Worm (Caenorhabditis elegans) whole organism, L3 larva: Measurements from ENCODE around the gene Y73B6BL.22.
A peak's percentile ranks its signal among the peaks of the same experiment; 100 is the strongest.

Experiments used
- R02D3.7 ChIP-seq: fragments of 150-350 bp; optimal IDR thresholded peaks from 2 replicates; lab custom pipeline; 2014; ENCODE audit warnings: missing biosample characterization, missing genetic modification characterization
- ceh-16 ChIP-seq: sonication (generic microtip); optimal IDR thresholded peaks from 2 replicates; lab custom pipeline; 2017; ENCODE audit warnings: missing biosample characterization, missing genetic modification characterization
- ceh-28 ChIP-seq: fragments of 150-350 bp; optimal IDR thresholded peaks from 2 replicates; lab custom pipeline; 2014; ENCODE audit warnings: missing biosample characterization, missing genetic modification reagents, missing genetic modification characterization
- ceh-82 ChIP-seq: fragments of 150-350 bp; optimal IDR thresholded peaks from 2 replicates; lab custom pipeline; 2014; ENCODE audit warnings: missing biosample characterization, missing genetic modification characterization
- ceh-9 ChIP-seq: sonication (generic microtip); optimal IDR thresholded peaks from 2 replicates; lab custom pipeline; 2018; ENCODE audit warnings: missing biosample characterization, missing genetic modification characterization
- egl-5 ChIP-seq: fragments of 150-350 bp; optimal IDR thresholded peaks from 2 replicates; lab custom pipeline; 2017; ENCODE audit warnings: missing biosample characterization, missing genetic modification reagents, missing genetic modification characterization, inconsistent platforms
- elt-2 ChIP-seq: sonication (generic microtip); optimal IDR thresholded peaks from 2 replicates; lab custom pipeline; 2016; ENCODE audit warnings: missing genetic modification reagents, mild to moderate bottlenecking, missing genetic modification characterization, missing compliant biosample characterization
- elt-3 ChIP-seq, 3 experiments: fragments of 150-350 bp in 1 of 3; sonication (generic microtip) in 2 of 3; optimal IDR thresholded peaks; 2 replicates in 2 of 3; 4 replicates in 1 of 3; lab custom pipeline; 2014 to 2017; ENCODE audit warnings: missing biosample characterization in 3 of 3, missing genetic modification characterization in 3 of 3
- eor-1 ChIP-seq, 2 experiments: fragments of 150-350 bp; optimal IDR thresholded peaks; 2 replicates each; lab custom pipeline; 2014 to 2018; ENCODE audit warnings: missing biosample characterization in 2 of 2, missing genetic modification characterization in 2 of 2
- fkh-2 ChIP-seq: fragments of 150-350 bp; optimal IDR thresholded peaks from 2 replicates; lab custom pipeline; 2014; ENCODE audit warnings: missing biosample characterization, missing genetic modification reagents, missing genetic modification characterization
- fos-1 ChIP-seq: fragments of 150-350 bp; optimal IDR thresholded peaks from 2 replicates; lab custom pipeline; 2014; ENCODE audit warnings: missing biosample characterization, missing genetic modification characterization
- hmg-11 ChIP-seq: sonication (generic microtip); optimal IDR thresholded peaks from 2 replicates; lab custom pipeline; 2016; ENCODE audit warnings: missing genetic modification characterization, missing compliant biosample characterization
- jun-1 ChIP-seq: fragments of 150-350 bp; optimal IDR thresholded peaks from 2 replicates; lab custom pipeline; 2014; ENCODE audit warnings: missing biosample characterization, missing genetic modification reagents, missing genetic modification characterization
- lin-15B ChIP-seq: fragments of 150-350 bp; optimal IDR thresholded peaks from 2 replicates; lab custom pipeline; 2014; ENCODE audit warnings: missing biosample characterization, missing genetic modification characterization
- lin-39 ChIP-seq: fragments of 150-350 bp; optimal IDR thresholded peaks from 2 replicates; lab custom pipeline; 2018; ENCODE audit warnings: missing biosample characterization, missing genetic modification reagents, missing genetic modification characterization
- lsy-12 ChIP-seq: sonication (generic microtip); optimal IDR thresholded peaks from 2 replicates; lab custom pipeline; 2016; ENCODE audit warnings: mild to moderate bottlenecking, missing genetic modification characterization, missing compliant biosample characterization
- mdl-1 ChIP-seq: fragments of 150-350 bp; optimal IDR thresholded peaks from 2 replicates; lab custom pipeline; 2014; ENCODE audit warnings: missing biosample characterization, missing genetic modification characterization
- nfya-1 ChIP-seq: sonication (generic microtip); optimal IDR thresholded peaks from 2 replicates; lab custom pipeline; 2017; ENCODE audit warnings: missing genetic modification characterization, mild to moderate bottlenecking, missing compliant biosample characterization, antibody characterized with exemption, moderate library complexity; ENCODE audit not compliant: insufficient read depth
- nhr-11 ChIP-seq: fragments of 150-350 bp; optimal IDR thresholded peaks from 2 replicates; lab custom pipeline; 2014; ENCODE audit warnings: missing biosample characterization, missing genetic modification characterization
- nhr-12 ChIP-seq: fragments of 150-350 bp; optimal IDR thresholded peaks from 2 replicates; lab custom pipeline; 2014; ENCODE audit warnings: missing biosample characterization, missing genetic modification characterization
- nhr-23 ChIP-seq: fragments of 150-350 bp; optimal IDR thresholded peaks from 2 replicates; lab custom pipeline; 2014; ENCODE audit warnings: missing biosample characterization, missing genetic modification reagents, missing genetic modification characterization
- nhr-237 ChIP-seq: fragments of 150-350 bp; optimal IDR thresholded peaks from 2 replicates; lab custom pipeline; 2014; ENCODE audit warnings: missing biosample characterization, missing genetic modification characterization
- nhr-25 ChIP-seq: sonication (generic microtip); optimal IDR thresholded peaks from 2 replicates; lab custom pipeline; 2017; ENCODE audit warnings: missing biosample characterization, missing genetic modification characterization
- nhr-28 ChIP-seq: fragments of 150-350 bp; optimal IDR thresholded peaks from 2 replicates; lab custom pipeline; 2014; ENCODE audit warnings: missing biosample characterization, missing genetic modification characterization
- nhr-43 ChIP-seq: sonication (generic microtip); optimal IDR thresholded peaks from 2 replicates; lab custom pipeline; 2016; ENCODE audit warnings: mild to moderate bottlenecking, missing genetic modification characterization, missing compliant biosample characterization; ENCODE audit not compliant: poor library complexity, severe bottlenecking
- nhr-67 ChIP-seq: fragments of 150-350 bp; optimal IDR thresholded peaks from 2 replicates; lab custom pipeline; 2014; ENCODE audit warnings: missing biosample characterization, missing genetic modification characterization
- nhr-76 ChIP-seq: fragments of 150-350 bp; sonication (generic microtip); optimal IDR thresholded peaks from 5 replicates; lab custom pipeline; 2014; ENCODE audit warnings: missing biosample characterization, missing genetic modification characterization
- nhr-77 ChIP-seq: fragments of 150-350 bp; optimal IDR thresholded peaks from 2 replicates; lab custom pipeline; 2014; ENCODE audit warnings: missing biosample characterization, missing genetic modification characterization
- pha-4 ChIP-seq: fragments of 150-350 bp; optimal IDR thresholded peaks from 2 replicates; lab custom pipeline; 2014; ENCODE audit warnings: missing biosample characterization, missing genetic modification reagents, missing genetic modification characterization
- skn-1 ChIP-seq: fragments of 150-350 bp; optimal IDR thresholded peaks from 2 replicates; lab custom pipeline; 2014; ENCODE audit warnings: missing biosample characterization, missing genetic modification characterization
- snpc-4 ChIP-seq: fragments of 150-350 bp; optimal IDR thresholded peaks from 2 replicates; lab custom pipeline; 2014; ENCODE audit warnings: missing biosample characterization, missing genetic modification characterization
- tbx-2 ChIP-seq: sonication (generic microtip); optimal IDR thresholded peaks from 2 replicates; lab custom pipeline; 2016; ENCODE audit warnings: mild to moderate bottlenecking, missing genetic modification characterization, missing compliant biosample characterization
- ztf-4 ChIP-seq: fragments of 150-350 bp; optimal IDR thresholded peaks from 2 replicates; lab custom pipeline; 2014; ENCODE audit warnings: missing biosample characterization, missing genetic modification characterization

The Y73B6BL.22 gene

ce11 chrIV:6377335-6378069 lies 39.0 kb downstream of the Y73B6BL.22 start:
- TF ChIP-seq ceh-28 (tag; lab: Kevin White, UChicago) (no peak), nhr-77 (tag; lab: Kevin White, UChicago) (no peak), nhr-237 (tag; lab: Kevin White, UChicago) (no peak), nhr-12 (tag; lab: Kevin White, UChicago) (no peak)

ce11 chrIV:6376473-6377115 lies 39.9 kb downstream of the Y73B6BL.22 start, which contains the start of the genes hrpf-2 and bli-6:
TSS of gene hrpf-2 (minus strand) at chrIV:6376523.
TSS of gene bli-6 (plus strand) at chrIV:6377065.
- TF ChIP-seq nhr-25 (tag; lab: Kevin White, UChicago) = peak; percentile 56
- peak; percentile 81 for TF ChIP-seq R02D3.7 (tag; lab: Kevin White, UChicago)
- peak; percentile 95 for TF ChIP-seq lin-15B
- peak; percentile 63 for TF ChIP-seq lin-39 (tag; lab: Kevin White, UChicago)
- TF ChIP-seq nhr-23 (tag; lab: Kevin White, UChicago) = peak; percentile 69
- TF ChIP-seq nhr-12 (tag; lab: Kevin White, UChicago) = no peak
- TF ChIP-seq lsy-12 (tag; lab: Kevin White, UChicago) = no peak
- peak; percentile 70 for TF ChIP-seq hmg-11 (tag; lab: Kevin White, UChicago)
- TF ChIP-seq egl-5 (tag; lab: Kevin White, UChicago) = no peak
- TF ChIP-seq snpc-4 (tag; lab: Kevin White, UChicago) = peak; percentile 79
- peak; percentile 46 for TF ChIP-seq elt-2 (tag; lab: Kevin White, UChicago)
- TF ChIP-seq jun-1 (tag; lab: Kevin White, UChicago) = peak; percentile 21
- TF ChIP-seq nfya-1 (tag; lab: Kevin White, UChicago) = peak; percentile 70
- peak; percentile 89 for TF ChIP-seq pha-4
- peak; percentile 45 for TF ChIP-seq nhr-43 (tag; lab: Kevin White, UChicago)

- TF ChIP-seq ceh-9 (tag; lab: Kevin White, UChicago) (no peak), jun-1 (tag; lab: Kevin White, UChicago) (no peak), nhr-23 (tag; lab: Kevin White, UChicago) (no peak), eor-1 (tag; optimal IDR thresholded peaks at IDR 0.05; lab: Kevin White, UChicago) (no peak), nhr-11 (no peak)
Measured at ce11 chrIV:6373721-6374120, 42.7 kb downstream of the Y73B6BL.22 start.

ce11 chrIV:6372993-6373392 lies 43.5 kb downstream of the Y73B6BL.22 start, which contains the start of gene smg-3:
TSS of gene smg-3 (minus strand) at chrIV:6373093.
- TF ChIP-seq ceh-9 (tag; lab: Kevin White, UChicago) = no peak
- no peak for TF ChIP-seq skn-1 (tag; lab: Kevin White, UChicago)
- TF ChIP-seq ceh-16 (tag; lab: Kevin White, UChicago) = no peak
- TF ChIP-seq elt-3 (tag; optimal IDR thresholded peaks at IDR 0.05; lab: Kevin White, UChicago) = no peak
- TF ChIP-seq snpc-4 (tag; lab: Kevin White, UChicago) = no peak
- TF ChIP-seq nhr-237 (tag; lab: Kevin White, UChicago) = no peak
- no peak for TF ChIP-seq nhr-25 (tag; lab: Kevin White, UChicago)
- no peak for TF ChIP-seq tbx-2 (tag; lab: Kevin White, UChicago)
- TF ChIP-seq ztf-4 (tag; lab: Kevin White, UChicago) = no peak
- TF ChIP-seq nhr-12 (tag; lab: Kevin White, UChicago) = no peak
- TF ChIP-seq ceh-28 (tag; lab: Kevin White, UChicago) = no peak
- TF ChIP-seq pha-4 = no peak
- TF ChIP-seq nhr-28 (tag; lab: Kevin White, UChicago) = no peak
- TF ChIP-seq nhr-76 = no peak
- no peak for TF ChIP-seq fos-1
- no peak for TF ChIP-seq nhr-11
- TF ChIP-seq jun-1 (tag; lab: Kevin White, UChicago) = no peak
- TF ChIP-seq fkh-2 (tag; lab: Kevin White, UChicago) = no peak
- TF ChIP-seq, all 47 proteins: peak for 0

ce11 chrIV:6372267-6372666 lies 44.2 kb downstream of the Y73B6BL.22 start:
- no peak for TF ChIP-seq nhr-25 (tag; lab: Kevin White, UChicago)
- TF ChIP-seq R02D3.7 (tag; lab: Kevin White, UChicago) = no peak
- no peak for TF ChIP-seq nhr-12 (tag; lab: Kevin White, UChicago)
- TF ChIP-seq egl-5 (tag; lab: Kevin White, UChicago) = no peak
- no peak for TF ChIP-seq nhr-67 (tag; lab: Kevin White, UChicago)
- TF ChIP-seq snpc-4 (tag; lab: Kevin White, UChicago) = no peak
- TF ChIP-seq nhr-237 (tag; lab: Kevin White, UChicago) = no peak
- TF ChIP-seq mdl-1 = no peak
- TF ChIP-seq ceh-28 (tag; lab: Kevin White, UChicago) = no peak
- TF ChIP-seq ztf-4 (tag; lab: Kevin White, UChicago) = no peak
- no peak for TF ChIP-seq ceh-82
- TF ChIP-seq elt-2 (tag; lab: Kevin White, UChicago) = no peak
- TF ChIP-seq nhr-23 (tag; lab: Kevin White, UChicago) = no peak
- no peak for TF ChIP-seq ceh-16 (tag; lab: Kevin White, UChicago)
- TF ChIP-seq fos-1 = no peak
- no peak for TF ChIP-seq nfya-1 (tag; lab: Kevin White, UChicago)
- TF ChIP-seq skn-1 (tag; lab: Kevin White, UChicago) = no peak
